Fruit fly (Drosophila melanogaster): ENCODE data around the gene Dhc16F.

Gene Dhc16F

DNA sequence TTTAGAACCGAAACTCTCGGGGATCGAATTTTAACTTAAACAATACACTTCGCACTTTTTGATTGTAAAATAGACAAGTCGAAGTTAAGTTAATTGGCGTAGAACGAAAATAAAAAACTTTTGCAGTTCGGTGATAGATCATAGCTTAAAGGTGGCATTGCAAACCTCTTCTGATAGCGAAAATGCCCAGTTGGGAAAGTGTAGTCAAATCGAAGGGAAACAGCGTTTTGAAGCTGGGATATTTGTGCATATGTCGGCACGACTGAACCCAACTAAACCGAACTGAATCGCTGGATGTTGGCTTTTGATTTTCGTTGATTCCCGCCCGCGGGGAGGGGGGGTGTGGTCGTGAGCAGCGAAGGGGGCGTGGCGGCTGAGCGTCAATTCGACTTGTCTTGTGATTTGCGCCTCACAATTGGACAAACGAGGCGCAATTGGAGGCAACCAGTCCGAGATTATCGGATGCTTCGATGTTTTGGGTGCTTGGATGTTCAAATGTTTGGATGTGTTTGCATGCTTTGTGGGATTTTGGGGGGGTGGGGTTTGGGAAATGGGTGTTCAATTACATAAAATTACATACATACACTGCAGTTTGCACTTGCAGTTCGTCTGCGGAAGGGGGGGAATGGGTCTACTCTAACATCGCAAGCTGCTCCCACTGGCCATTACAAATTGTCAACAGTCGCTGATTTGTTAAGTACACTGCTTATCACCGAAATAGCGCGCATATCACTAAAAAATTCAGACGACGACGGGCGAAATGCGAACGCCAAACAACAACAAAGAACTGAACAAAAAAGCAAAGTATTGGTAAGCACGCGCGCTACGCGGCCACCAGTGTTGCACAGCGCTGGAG is 20.6 kb downstream of the Dhc16F start:
- TF ChIP-seq psq (optimal IDR thresholded peaks at IDR 0.05) (no peak), EcR (GFP tag; optimal IDR thresholded peaks at IDR 0.05) (no peak), Dll (optimal IDR thresholded peaks at IDR 0.05) (no peak), CG8478 (optimal IDR thresholded peaks at IDR 0.05) (no peak), pan (optimal IDR thresholded peaks at IDR 0.05) (no peak), usp (GFP tag; optimal IDR thresholded peaks at IDR 0.05) (no peak)

DNA sequence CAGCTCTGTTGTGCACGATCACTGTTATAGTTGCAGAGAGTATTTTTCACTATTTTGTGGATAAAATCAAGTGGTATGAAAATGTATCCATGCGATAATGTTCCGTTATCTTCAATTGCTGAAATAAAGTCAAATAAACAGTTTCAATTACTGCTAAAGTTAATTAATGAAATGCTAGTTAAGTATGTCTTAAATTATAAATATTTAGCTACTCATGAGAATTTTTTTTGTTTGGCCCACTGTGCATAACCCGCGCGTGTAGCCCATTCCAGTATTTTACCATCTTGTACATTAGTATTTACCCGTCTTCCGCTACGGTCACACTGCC is 21.2 kb downstream of the Dhc16F start, which contains the start of gene Ada3:
Gene Ada3 (plus strand): TSS at position 292 of the 328 bp plus-strand sequence.
- TF ChIP-seq usp (GFP tag; optimal IDR thresholded peaks at IDR 0.05) (no peak), Dll (optimal IDR thresholded peaks at IDR 0.05) (no peak), EcR (GFP tag; optimal IDR thresholded peaks at IDR 0.05) (no peak), psq (optimal IDR thresholded peaks at IDR 0.05) (no peak), pan (optimal IDR thresholded peaks at IDR 0.05) (no peak), CG8478 (optimal IDR thresholded peaks at IDR 0.05) (no peak)

DNA sequence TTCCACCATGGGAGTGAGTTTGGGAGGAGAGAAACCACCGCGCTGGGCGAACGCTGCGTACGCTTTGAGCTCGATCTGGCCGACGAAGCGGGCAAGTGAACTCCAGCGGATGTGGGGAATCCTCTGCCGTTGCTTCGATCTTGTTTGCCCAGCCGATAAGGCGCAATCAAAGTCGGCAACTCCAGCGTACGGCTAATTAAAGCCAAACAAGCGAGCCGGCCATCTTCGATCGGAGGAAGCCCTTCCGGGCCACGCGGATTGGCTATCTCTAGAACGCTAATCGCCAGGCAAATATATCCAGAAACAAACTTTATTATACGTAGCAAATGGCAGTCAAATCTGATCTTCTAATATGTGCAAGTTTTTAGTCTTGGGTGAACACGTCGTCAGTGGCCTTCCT is 24.1 kb downstream of the Dhc16F start, which contains the start of gene CG7536:
Gene CG7536 (minus strand): TSS at position 101 of the 400 bp plus-strand sequence.
- TF ChIP-seq pan (optimal IDR thresholded peaks at IDR 0.05) (no peak), EcR (GFP tag; optimal IDR thresholded peaks at IDR 0.05) (no peak), CG8478 (optimal IDR thresholded peaks at IDR 0.05) (no peak), psq (optimal IDR thresholded peaks at IDR 0.05) (no peak), Dll (optimal IDR thresholded peaks at IDR 0.05) (no peak), usp (GFP tag; optimal IDR thresholded peaks at IDR 0.05) (no peak)

DNA sequence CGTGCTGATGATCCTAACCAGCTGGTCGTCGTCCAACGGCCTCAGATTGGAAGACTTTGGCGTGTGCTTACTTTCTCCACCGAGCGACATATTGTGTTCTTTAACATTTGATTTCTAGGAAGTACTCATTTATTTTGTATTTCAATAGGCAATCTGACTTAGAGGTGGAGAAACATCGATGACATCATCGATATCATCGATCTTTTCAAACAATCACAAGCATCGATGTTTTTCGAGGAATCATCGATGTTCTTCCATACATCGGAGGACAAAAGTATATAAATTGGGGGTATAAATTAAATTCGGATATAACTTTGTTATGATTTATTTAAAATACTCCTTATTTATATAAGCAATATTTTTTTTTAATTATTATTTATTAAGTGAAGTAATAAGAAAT is 26.1 kb downstream of the Dhc16F start, which contains the start of gene Swt1:
Gene Swt1 (minus strand): TSS at position 177 of the 400 bp plus-strand sequence.
- TF ChIP-seq psq (optimal IDR thresholded peaks at IDR 0.05) (no peak), usp (GFP tag; optimal IDR thresholded peaks at IDR 0.05) (no peak), Dll (optimal IDR thresholded peaks at IDR 0.05) (no peak), EcR (GFP tag; optimal IDR thresholded peaks at IDR 0.05) (no peak), CG8478 (optimal IDR thresholded peaks at IDR 0.05) (no peak), pan (optimal IDR thresholded peaks at IDR 0.05) (no peak)

DNA sequence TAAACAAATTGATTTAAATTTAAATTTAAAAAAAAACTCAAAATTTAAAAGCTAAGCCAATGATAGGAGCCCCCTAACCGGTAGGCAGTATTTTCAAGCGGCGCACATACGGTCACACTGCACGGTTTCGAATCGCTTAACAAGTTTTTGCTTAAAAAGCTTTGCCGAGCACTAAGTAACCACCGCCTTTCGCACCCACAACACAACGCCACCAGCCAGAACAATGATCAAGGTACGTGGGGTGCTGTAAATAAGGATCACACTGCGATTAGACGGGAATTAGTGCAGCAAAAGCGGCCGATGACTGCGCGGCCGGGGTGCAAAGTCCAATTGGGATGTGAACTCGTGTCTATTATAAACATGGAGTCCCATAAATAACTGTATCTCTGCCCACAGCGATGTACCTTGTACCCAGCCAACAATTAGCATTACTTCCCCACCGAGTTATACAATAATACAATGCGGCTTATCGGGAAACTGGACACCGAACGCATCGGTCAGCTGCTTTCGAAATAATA is 26.9 kb downstream of the Dhc16F start, which contains the start of gene scu:
Gene scu (plus strand): TSS at position 101 of the 518 bp plus-strand sequence.
- TF ChIP-seq psq (optimal IDR thresholded peaks at IDR 0.05) (no peak), EcR (GFP tag; optimal IDR thresholded peaks at IDR 0.05) (no peak), CG8478 (optimal IDR thresholded peaks at IDR 0.05) (no peak), usp (GFP tag; optimal IDR thresholded peaks at IDR 0.05) (no peak), pan (optimal IDR thresholded peaks at IDR 0.05) (no peak), Dll (optimal IDR thresholded peaks at IDR 0.05) (no peak)

DNA sequence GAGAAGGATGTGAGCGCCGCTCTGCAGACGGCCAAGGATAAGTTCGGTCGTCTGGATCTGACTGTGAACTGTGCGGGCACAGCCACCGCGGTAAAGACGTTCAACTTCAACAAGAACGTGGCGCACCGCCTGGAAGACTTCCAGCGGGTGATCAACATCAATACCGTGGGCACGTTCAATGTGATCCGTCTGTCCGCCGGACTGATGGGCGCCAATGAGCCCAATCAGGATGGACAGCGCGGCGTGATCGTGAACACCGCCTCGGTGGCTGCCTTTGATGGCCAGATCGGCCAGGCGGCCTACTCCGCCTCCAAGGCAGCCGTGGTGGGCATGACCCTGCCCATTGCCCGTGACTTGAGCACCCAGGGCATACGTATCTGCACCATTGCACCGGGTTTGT is 27.8 kb downstream of the Dhc16F start:
- TF ChIP-seq EcR (GFP tag; optimal IDR thresholded peaks at IDR 0.05) (no peak), CG8478 (optimal IDR thresholded peaks at IDR 0.05) (no peak), usp (GFP tag; optimal IDR thresholded peaks at IDR 0.05) (no peak), Dll (optimal IDR thresholded peaks at IDR 0.05) (no peak), psq (optimal IDR thresholded peaks at IDR 0.05) (no peak), pan (optimal IDR thresholded peaks at IDR 0.05) (no peak)

DNA sequence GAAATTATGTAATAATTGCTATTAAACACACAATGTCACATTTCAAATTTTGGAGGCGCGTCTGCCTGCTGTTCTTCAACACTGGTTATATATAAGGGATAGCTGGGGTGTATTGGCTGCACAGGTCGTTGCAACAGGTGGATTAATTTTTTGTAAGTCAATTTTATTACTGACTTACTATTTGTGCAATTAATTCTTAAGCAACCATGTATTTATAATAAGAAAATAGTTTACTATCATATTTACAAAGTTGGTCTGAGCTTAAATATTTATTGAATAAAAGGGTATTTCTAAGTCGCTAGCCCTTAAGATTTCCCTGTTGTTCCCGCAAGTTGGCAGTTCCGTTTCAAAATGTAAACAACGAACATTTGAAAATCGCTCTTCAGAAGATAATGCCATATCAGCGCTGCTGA is 28.5 kb downstream of the Dhc16F start, which contains the start of gene RhoGAP16F:
Gene RhoGAP16F (plus strand): TSS at position 336 of the 413 bp plus-strand sequence.
- TF ChIP-seq psq (optimal IDR thresholded peaks at IDR 0.05) (no peak), EcR (GFP tag; optimal IDR thresholded peaks at IDR 0.05) (no peak), Dll (optimal IDR thresholded peaks at IDR 0.05) (no peak), pan (optimal IDR thresholded peaks at IDR 0.05) (peak; percentile 95), CG8478 (optimal IDR thresholded peaks at IDR 0.05) (no peak), usp (GFP tag; optimal IDR thresholded peaks at IDR 0.05) (no peak)

DNA sequence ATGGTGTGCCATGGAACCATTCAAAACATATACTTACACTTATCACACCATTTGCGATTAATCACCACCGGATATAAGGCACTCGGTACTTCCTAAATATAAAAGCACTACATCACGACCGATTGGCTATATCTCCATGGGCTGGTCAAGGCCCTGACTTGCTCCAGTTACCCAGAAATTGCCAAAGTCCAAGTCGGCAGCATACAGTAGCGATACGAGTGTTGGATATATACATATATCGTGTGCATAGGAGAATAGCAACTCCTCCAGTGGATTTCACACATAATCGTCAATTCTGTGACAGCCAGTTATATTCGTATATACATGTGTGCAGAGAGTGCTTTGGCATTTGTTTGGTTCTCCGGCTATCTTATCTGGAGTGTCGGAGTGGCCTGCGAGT is 29.8 kb downstream of the Dhc16F start:
- TF ChIP-seq Dll (optimal IDR thresholded peaks at IDR 0.05) (no peak), psq (optimal IDR thresholded peaks at IDR 0.05) (no peak), CG8478 (optimal IDR thresholded peaks at IDR 0.05) (no peak), usp (GFP tag; optimal IDR thresholded peaks at IDR 0.05) (no peak), pan (optimal IDR thresholded peaks at IDR 0.05) (no peak), EcR (GFP tag; optimal IDR thresholded peaks at IDR 0.05) (no peak)

DNA sequence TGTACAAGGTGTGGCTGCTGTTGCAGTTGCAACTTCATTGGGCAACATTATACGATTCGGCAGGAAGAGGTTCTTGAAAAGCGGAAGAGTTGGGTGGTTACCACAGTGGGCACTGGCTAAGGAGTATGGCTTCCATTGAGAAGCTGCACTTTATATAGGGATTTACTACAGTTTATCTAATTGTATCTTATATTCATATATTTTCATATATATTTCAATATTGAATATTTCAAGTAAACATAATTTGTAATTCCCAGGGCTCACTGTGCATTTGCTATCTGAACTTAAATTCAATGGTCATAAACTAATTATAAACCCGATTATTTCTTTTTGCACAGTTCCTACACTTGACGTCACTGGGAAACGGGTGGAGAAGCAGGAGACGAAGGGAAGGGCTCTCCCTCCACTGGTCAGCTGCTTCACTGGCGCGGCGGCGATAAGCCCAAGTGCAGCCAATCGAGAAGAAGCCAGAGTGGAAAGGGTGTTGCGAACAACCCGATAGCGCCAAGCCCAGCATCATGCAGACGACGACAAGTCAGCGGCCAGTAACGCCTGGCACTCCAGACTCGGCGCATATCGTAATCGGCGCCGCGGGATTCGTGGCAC is 30.6 kb downstream of the Dhc16F start:
- TF ChIP-seq psq (optimal IDR thresholded peaks at IDR 0.05) (no peak), EcR (GFP tag; optimal IDR thresholded peaks at IDR 0.05) (no peak), CG8478 (optimal IDR thresholded peaks at IDR 0.05) (no peak), pan (optimal IDR thresholded peaks at IDR 0.05) (no peak), usp (GFP tag; optimal IDR thresholded peaks at IDR 0.05) (no peak), Dll (optimal IDR thresholded peaks at IDR 0.05) (no peak)

DNA sequence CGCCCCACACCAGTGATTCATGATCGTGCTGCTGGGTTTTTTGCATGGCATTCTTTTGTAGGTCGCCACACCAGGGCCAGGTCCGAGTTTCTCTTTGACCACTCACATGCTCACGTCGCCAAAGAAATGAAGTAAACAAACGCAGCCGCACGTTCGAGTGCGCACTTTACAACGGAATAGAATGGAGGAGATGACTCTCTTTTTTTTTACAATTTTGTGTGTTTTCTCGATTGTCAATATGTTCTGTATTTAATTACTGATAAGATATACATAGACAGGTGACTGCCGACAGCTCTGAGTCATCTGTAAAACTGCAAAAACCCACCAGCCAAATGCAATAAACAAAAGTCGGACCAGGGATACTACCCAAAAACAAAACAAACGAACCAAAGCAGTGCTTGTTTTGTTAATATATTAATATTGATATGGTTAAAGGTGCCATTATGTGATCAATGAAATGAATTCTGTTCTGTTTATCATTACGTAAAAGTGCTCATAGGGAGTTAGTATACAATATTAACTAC is 35.9 kb downstream of the Dhc16F start:
- TF ChIP-seq EcR (GFP tag; optimal IDR thresholded peaks at IDR 0.05) (no peak), Dll (optimal IDR thresholded peaks at IDR 0.05) (no peak), pan (optimal IDR thresholded peaks at IDR 0.05) (no peak), usp (GFP tag; optimal IDR thresholded peaks at IDR 0.05) (no peak), psq (optimal IDR thresholded peaks at IDR 0.05) (no peak), CG8478 (optimal IDR thresholded peaks at IDR 0.05) (no peak)

DNA sequence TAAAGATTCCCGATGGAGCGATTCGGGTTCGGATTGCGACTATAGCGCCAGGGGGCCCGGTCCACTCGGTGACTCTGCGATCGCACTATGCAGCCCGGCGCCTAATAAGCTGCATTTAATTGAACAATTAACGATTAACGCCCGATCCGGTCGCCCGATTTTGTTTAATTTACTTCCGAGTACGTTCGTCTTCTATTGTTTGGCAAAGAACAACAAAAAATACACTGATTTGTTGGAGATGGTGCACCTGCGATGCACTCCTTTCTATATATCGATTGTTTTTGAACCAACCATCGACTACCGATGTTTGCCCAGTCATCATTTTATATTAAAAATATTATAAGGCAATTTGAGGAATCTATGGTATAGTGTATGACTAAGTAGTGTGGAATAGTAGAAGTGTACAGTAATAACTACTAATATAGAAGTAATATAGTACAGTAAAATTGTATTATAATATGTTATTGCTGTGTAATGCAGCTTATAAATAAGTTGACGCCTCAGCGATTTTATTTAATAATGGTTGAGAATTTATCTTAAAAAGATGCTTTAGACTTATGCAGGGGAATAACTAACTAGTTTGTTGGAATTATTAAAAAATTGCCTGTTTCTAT is 36.9 kb downstream of the Dhc16F start, which contains the start of gene Mvb12:
Gene Mvb12 (minus strand): TSS at position 217 of the 614 bp plus-strand sequence.
- no peak for TF ChIP-seq usp (GFP tag; optimal IDR thresholded peaks at IDR 0.05)
- no peak for TF ChIP-seq CG8478 (optimal IDR thresholded peaks at IDR 0.05)
